Worm (Caenorhabditis elegans): ENCODE data around the gene prp-18.

ce11 chrIV:9903608-9904007 is 19.4 kb upstream of the prp-18 start, which contains the start of gene best-13:
- no peak for TF ChIP-seq nhr-11 (tag; optimal IDR thresholded peaks at IDR 0.05)
- no peak for TF ChIP-seq nhr-237 (tag; optimal IDR thresholded peaks at IDR 0.05)
